Worm (Caenorhabditis elegans): ENCODE results near the gene nhr-28.

DNA sequence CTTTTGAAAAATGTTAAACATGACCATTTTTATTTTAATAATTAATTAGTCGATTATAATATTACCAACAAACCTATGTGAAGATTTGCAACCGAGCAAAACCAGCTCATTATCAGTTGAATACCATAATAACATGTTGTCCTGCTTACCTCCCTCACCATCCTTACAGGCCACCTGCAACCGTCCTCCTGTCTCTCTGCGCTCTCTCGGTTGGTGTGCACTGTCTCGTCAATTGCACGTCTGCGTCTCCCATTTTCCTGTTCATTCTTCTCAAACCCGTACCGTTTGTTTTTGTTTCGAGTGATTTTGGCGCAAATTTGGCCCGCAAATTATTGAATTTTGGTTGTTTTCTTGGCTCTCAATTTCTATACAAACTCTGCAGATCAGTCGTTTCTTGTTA lies 23.4 kb upstream of the nhr-28 start:
- no peak for TF ChIP-seq scrt-1 (GFP tag; IDR thresholded peaks at IDR 0.05)
- TF ChIP-seq ama-1 (optimal IDR thresholded peaks at IDR 0.05), result no peak
- TF ChIP-seq hmg-4 (GFP tag; optimal IDR thresholded peaks at IDR 0.05), result no peak
- no peak for TF ChIP-seq hnd-1 (tag; optimal IDR thresholded peaks at IDR 0.05)
- no peak for TF ChIP-seq tbx-11 (GFP tag; IDR thresholded peaks at IDR 0.05)
- no peak for TF ChIP-seq ceh-13 (GFP tag; optimal IDR thresholded peaks at IDR 0.05)
- TF ChIP-seq ceh-36 (tag; optimal IDR thresholded peaks at IDR 0.05), result no peak
- no peak for TF ChIP-seq flt-1 (GFP tag; IDR thresholded peaks at IDR 0.05)
- no peak for TF ChIP-seq F13C5.2 (tag; optimal IDR thresholded peaks at IDR 0.05)
- no peak for TF ChIP-seq ets-7 (tag; optimal IDR thresholded peaks at IDR 0.05)
- TF ChIP-seq aly-1 (tag; optimal IDR thresholded peaks at IDR 0.05), result no peak
- no peak for TF ChIP-seq tra-4 (tag; optimal IDR thresholded peaks at IDR 0.05)
